Fruit fly (Drosophila melanogaster) whole organism, pupa: Measurements from ENCODE around the gene Lasp.

Source experiments
- CG13204 ChIP-seq: fragments of 200-800 bp; sonication (Bioruptor generic); optimal IDR thresholded peaks from 2 replicates; lab custom pipeline; 2018; ENCODE audit warnings: missing biosample characterization, mild to moderate bottlenecking, missing genetic modification characterization, moderate library complexity
- Pif1B ChIP-seq: fragments of 200-800 bp; sonication (Bioruptor generic); optimal IDR thresholded peaks from 3 replicates; lab custom pipeline; 2016; ENCODE audit warnings: missing biosample characterization, missing genetic modification characterization
- rn ChIP-seq: fragments of 200-800 bp; sonication (Bioruptor generic); IDR thresholded peaks from 2 replicates; pipeline ENCODE4 v1.3.6; 2022; ENCODE audit warnings: missing biosample characterization, missing genetic modification characterization

DNA sequence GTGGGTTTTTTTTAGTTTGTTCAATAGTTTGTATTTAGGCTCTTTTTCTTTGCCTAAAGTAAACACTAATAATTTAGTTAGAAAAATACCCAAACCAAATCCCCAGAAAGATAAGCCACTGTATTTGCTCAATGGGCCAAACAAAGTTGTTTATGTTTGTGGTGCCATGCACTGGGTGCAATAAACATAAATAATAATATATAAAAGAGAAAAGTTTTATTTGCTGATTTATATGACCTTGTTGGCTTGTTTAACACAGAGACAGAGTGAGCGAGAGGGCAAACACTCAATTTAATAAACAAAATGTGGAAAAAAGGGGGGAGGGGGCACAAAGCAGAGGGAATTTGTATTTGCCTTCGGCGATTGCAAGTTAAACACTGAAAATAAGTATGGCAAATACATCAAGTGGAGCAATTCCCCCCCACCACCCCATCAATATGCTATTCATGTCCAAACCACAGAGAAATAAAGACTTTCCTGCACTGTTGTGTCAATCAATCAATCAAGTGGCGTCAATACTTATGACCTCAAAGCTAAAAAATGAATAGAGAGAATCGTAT is 70.9 kb downstream of the Lasp start:
- TF ChIP-seq rn (GFP tag; lab: Robert Waterston, UW) = no peak
- no peak for TF ChIP-seq CG13204 (GFP tag; lab: Kevin White, UChicago)
- TF ChIP-seq Pif1B = no peak
